Fruit fly (Drosophila melanogaster) whole organism, embryonic: ENCODE results near the gene Elp4.

Experiments
- Ada2b ChIP-seq: fragments of 200-800 bp; sonication (Bioruptor generic); IDR thresholded peaks from 2 replicates; pipeline ENCODE4 v1.3.6; 2022; ENCODE audit warnings: missing biosample characterization, missing genetic modification characterization
- Bdp1 ChIP-seq: fragments of 200-800 bp; sonication (Bioruptor generic); optimal IDR thresholded peaks from 3 replicates; lab custom pipeline; 2016; ENCODE audit warnings: missing biosample characterization, missing genetic modification characterization
- Bteb2 ChIP-seq: fragments of 200-800 bp; sonication (Bioruptor generic); optimal IDR thresholded peaks from 2 replicates; lab custom pipeline; 2016; ENCODE audit warnings: missing biosample characterization, missing genetic modification characterization
- CG10654 ChIP-seq: fragments of 200-800 bp; sonication (Bioruptor generic); optimal IDR thresholded peaks from 2 replicates; lab custom pipeline; 2016; ENCODE audit warnings: missing biosample characterization, missing genetic modification characterization
- CG1233 ChIP-seq: fragments of 200-800 bp; sonication (Bioruptor generic); optimal IDR thresholded peaks from 4 replicates; lab custom pipeline; 2018; ENCODE audit warnings: missing biosample characterization, mild to moderate bottlenecking, missing genetic modification characterization
- CG12744 ChIP-seq: fragments of 200-800 bp; sonication (Bioruptor generic); optimal IDR thresholded peaks from 2 replicates; lab custom pipeline; 2016; ENCODE audit warnings: missing biosample characterization, missing genetic modification characterization
- CG13424 ChIP-seq: fragments of 200-800 bp; sonication (Bioruptor generic); optimal IDR thresholded peaks from 2 replicates; lab custom pipeline; 2019; ENCODE audit warnings: missing biosample characterization, mild to moderate bottlenecking, missing genetic modification characterization, moderate library complexity
- CG13624 ChIP-seq: fragments of 200-800 bp; sonication (Bioruptor generic); optimal IDR thresholded peaks from 2 replicates; lab custom pipeline; 2016; ENCODE audit warnings: missing biosample characterization, missing genetic modification characterization
- CG15073 ChIP-seq: fragments of 200-800 bp; sonication (Bioruptor generic); optimal IDR thresholded peaks from 2 replicates; lab custom pipeline; 2016; ENCODE audit warnings: missing biosample characterization, missing genetic modification characterization
- CG1832 ChIP-seq: fragments of 200-800 bp; sonication (Bioruptor generic); optimal IDR thresholded peaks from 2 replicates; lab custom pipeline; 2017; ENCODE audit warnings: missing biosample characterization, mild to moderate bottlenecking, missing genetic modification characterization, inconsistent platforms
- CG2199 ChIP-seq: fragments of 200-800 bp; sonication (Bioruptor generic); IDR thresholded peaks from 3 replicates; pipeline ENCODE4 v1.3.6; 2022; ENCODE audit warnings: missing biosample characterization, missing genetic modification characterization
- CG3838 ChIP-seq: fragments of 200-800 bp; sonication (Bioruptor generic); optimal IDR thresholded peaks from 3 replicates; lab custom pipeline; 2016; ENCODE audit warnings: missing biosample characterization, missing genetic modification characterization
- CG42726 ChIP-seq: fragments of 200-800 bp; sonication (Bioruptor generic); IDR thresholded peaks from 2 replicates; pipeline ENCODE4 v1.3.6; 2022; ENCODE audit warnings: missing biosample characterization, missing genetic modification characterization; ENCODE audit not compliant: partially characterized antibody
- CG4404 ChIP-seq: fragments of 200-800 bp; sonication (Bioruptor generic); IDR thresholded peaks from 2 replicates; pipeline ENCODE4 v1.3.6; 2022; ENCODE audit warnings: missing biosample characterization, missing genetic modification characterization
- CG6254 ChIP-seq: fragments of 200-800 bp; sonication (Bioruptor generic); optimal IDR thresholded peaks from 3 replicates; lab custom pipeline; 2017; ENCODE audit warnings: mild to moderate bottlenecking, missing biosample characterization, missing genetic modification reagents, missing genetic modification characterization
- CG6683 ChIP-seq: fragments of 200-800 bp; sonication (Bioruptor generic); optimal IDR thresholded peaks from 2 replicates; lab custom pipeline; 2017; ENCODE audit warnings: missing biosample characterization, mild to moderate bottlenecking, missing genetic modification characterization, missing genetic modification reagents
- CG7556 ChIP-seq: fragments of 200-800 bp; sonication (Bioruptor generic); optimal IDR thresholded peaks from 2 replicates; lab custom pipeline; 2017; ENCODE audit warnings: missing biosample characterization, mild to moderate bottlenecking, missing genetic modification characterization
- Camta ChIP-seq: fragments of 200-800 bp; sonication (Bioruptor generic); optimal IDR thresholded peaks from 2 replicates; lab custom pipeline; 2016; ENCODE audit warnings: missing biosample characterization, missing genetic modification characterization
- Doc2 ChIP-seq: fragments of 200-800 bp; sonication (Bioruptor generic); IDR thresholded peaks from 2 replicates; pipeline ENCODE4 v1.3.6; 2022; ENCODE audit warnings: missing biosample characterization, missing genetic modification characterization
- Dp ChIP-seq: fragments of 200-800 bp; sonication (Bioruptor generic); optimal IDR thresholded peaks from 2 replicates; lab custom pipeline; 2018; ENCODE audit warnings: missing biosample characterization, mild to moderate bottlenecking, missing genetic modification characterization, moderate library complexity
- Eip74EF ChIP-seq, 2 experiments: fragments of 200-800 bp in 1 of 2; fragments of >200 bp in 1 of 2; sonication (Bioruptor generic) in 1 of 2; optimal IDR thresholded peaks; 2 replicates each; lab custom pipeline; 2017 to 2019; ENCODE audit warnings: missing biosample characterization in 2 of 2, missing genetic modification characterization in 2 of 2, mild to moderate bottlenecking in 1 of 2, moderate library complexity in 1 of 2
- Hr39 ChIP-seq: fragments of >200 bp; optimal IDR thresholded peaks from 2 replicates; lab custom pipeline; 2017
- Kr ChIP-seq: fragments of 200-800 bp; sonication (Bioruptor generic); optimal IDR thresholded peaks from 2 replicates; lab custom pipeline; 2017; ENCODE audit warnings: missing biosample characterization, mild to moderate bottlenecking, missing genetic modification characterization
- Mad ChIP-seq: fragments of 200-800 bp; sonication (Bioruptor generic); optimal IDR thresholded peaks from 2 replicates; lab custom pipeline; 2016; ENCODE audit warnings: missing biosample characterization, missing genetic modification characterization
- Max ChIP-seq: fragments of 200-800 bp; sonication (Bioruptor generic); optimal IDR thresholded peaks from 2 replicates; lab custom pipeline; 2016; ENCODE audit warnings: missing biosample characterization, mild to moderate bottlenecking, missing genetic modification characterization
- Mrtf ChIP-seq: fragments of 200-800 bp; sonication (Bioruptor generic); IDR thresholded peaks from 3 replicates; pipeline ENCODE4 v1.3.6; 2022; ENCODE audit warnings: missing biosample characterization, missing genetic modification characterization
- Nf-YB ChIP-seq: fragments of 200-800 bp; sonication (Bioruptor generic); optimal IDR thresholded peaks from 3 replicates; lab custom pipeline; 2019; ENCODE audit warnings: missing biosample characterization, mild to moderate bottlenecking, missing genetic modification characterization, moderate library complexity
- Oaz ChIP-seq: fragments of 200-800 bp; sonication (Bioruptor generic); IDR thresholded peaks from 2 replicates; pipeline ENCODE4 v1.3.6; 2022; ENCODE audit warnings: missing biosample characterization, missing genetic modification characterization
- Ravus ChIP-seq: fragments of 200-800 bp; sonication (Bioruptor generic); IDR thresholded peaks from 2 replicates; pipeline ENCODE4 v1.3.6; 2022; ENCODE audit warnings: missing biosample characterization, missing genetic modification characterization
- Side ChIP-seq: fragments of 200-800 bp; sonication (Bioruptor generic); optimal IDR thresholded peaks from 2 replicates; lab custom pipeline; 2016; ENCODE audit warnings: missing biosample characterization, missing genetic modification characterization
- aop ChIP-seq: fragments of 200-800 bp; sonication (Bioruptor generic); IDR thresholded peaks from 2 replicates; pipeline ENCODE4 v1.3.6; 2022; ENCODE audit warnings: missing biosample characterization, missing genetic modification characterization
- ap ChIP-seq: fragments of 200-800 bp; sonication (Bioruptor generic); IDR thresholded peaks from 2 replicates; pipeline ENCODE4 v1.3.6; 2022; ENCODE audit warnings: missing biosample characterization, missing genetic modification characterization
- az2 ChIP-seq: fragments of 200-800 bp; sonication (Bioruptor generic); optimal IDR thresholded peaks from 3 replicates; lab custom pipeline; 2016; ENCODE audit warnings: missing biosample characterization, missing genetic modification characterization
- bigmax ChIP-seq: fragments of 200-800 bp; sonication (Bioruptor generic); optimal IDR thresholded peaks from 2 replicates; lab custom pipeline; 2018; ENCODE audit warnings: missing biosample characterization, mild to moderate bottlenecking, missing genetic modification characterization
- crol ChIP-seq: fragments of 200-800 bp; sonication (Bioruptor generic); IDR thresholded peaks from 2 replicates; pipeline ENCODE4 v1.3.6; 2022; ENCODE audit warnings: missing biosample characterization, missing genetic modification characterization
- ewg ChIP-seq: fragments of 200-800 bp; sonication (Bioruptor generic); optimal IDR thresholded peaks from 3 replicates; lab custom pipeline; 2017; ENCODE audit warnings: mild to moderate bottlenecking, missing biosample characterization, missing genetic modification reagents, missing genetic modification characterization
- ftz-f1 ChIP-seq: fragments of 200-800 bp; sonication (Bioruptor generic); optimal IDR thresholded peaks from 2 replicates; lab custom pipeline; 2016; ENCODE audit warnings: missing biosample characterization, missing genetic modification characterization
- gro ChIP-seq: fragments of 200-800 bp; sonication (Bioruptor generic); optimal IDR thresholded peaks from 2 replicates; lab custom pipeline; 2016; ENCODE audit warnings: missing biosample characterization, missing genetic modification characterization
- gsb ChIP-seq: fragments of 200-800 bp; sonication (Bioruptor generic); IDR thresholded peaks from 2 replicates; pipeline ENCODE4 v1.3.6; 2022; ENCODE audit warnings: missing biosample characterization, missing genetic modification characterization
- kni ChIP-seq: fragments of 200-800 bp; sonication (Bioruptor generic); optimal IDR thresholded peaks from 3 replicates; lab custom pipeline; 2017; ENCODE audit warnings: mild to moderate bottlenecking, missing biosample characterization, missing genetic modification reagents, missing genetic modification characterization
- lola ChIP-seq, 3 experiments: fragments of >200 bp in 2 of 3; fragments of 200-800 bp in 1 of 3; sonication (Bioruptor generic) in 1 of 3; optimal IDR thresholded peaks; 2 replicates each; lab custom pipeline; 2017 to 2019; ENCODE audit warnings: missing biosample characterization in 3 of 3, missing genetic modification characterization in 3 of 3, mild to moderate bottlenecking in 1 of 3, moderate library complexity in 1 of 3
- pb ChIP-seq: fragments of 200-800 bp; sonication (Bioruptor generic); optimal IDR thresholded peaks from 3 replicates; lab custom pipeline; 2016; ENCODE audit warnings: missing biosample characterization, missing genetic modification characterization
- pfk ChIP-seq: fragments of 200-800 bp; sonication (Bioruptor generic); optimal IDR thresholded peaks from 2 replicates; lab custom pipeline; 2018; ENCODE audit warnings: missing biosample characterization, mild to moderate bottlenecking, missing genetic modification characterization, moderate library complexity
- pho ChIP-seq: fragments of 200-800 bp; sonication (Bioruptor generic); optimal IDR thresholded peaks from 2 replicates; lab custom pipeline; 2016; ENCODE audit warnings: missing biosample characterization, missing genetic modification characterization
- rib ChIP-seq: fragments of 200-800 bp; sonication (Bioruptor generic); IDR thresholded peaks from 2 replicates; pipeline ENCODE4 v1.3.6; 2022; ENCODE audit warnings: missing biosample characterization, missing genetic modification characterization
- shn ChIP-seq: fragments of 200-800 bp; sonication (Bioruptor generic); optimal IDR thresholded peaks from 3 replicates; lab custom pipeline; 2016; ENCODE audit warnings: missing biosample characterization, missing genetic modification characterization
- slp2 ChIP-seq: fragments of 200-800 bp; sonication (Bioruptor generic); optimal IDR thresholded peaks from 2 replicates; lab custom pipeline; 2016; ENCODE audit warnings: missing biosample characterization, missing genetic modification characterization
- ssp ChIP-seq: fragments of 200-800 bp; sonication (Bioruptor generic); IDR thresholded peaks from 2 replicates; pipeline ENCODE4 v1.3.6; 2022; ENCODE audit warnings: missing biosample characterization, missing genetic modification characterization
- tin ChIP-seq: fragments of 200-800 bp; sonication (Bioruptor generic); optimal IDR thresholded peaks from 3 replicates; lab custom pipeline; 2016; ENCODE audit warnings: missing biosample characterization, missing genetic modification characterization
- tio ChIP-seq: fragments of 200-800 bp; sonication (Bioruptor generic); optimal IDR thresholded peaks from 2 replicates; lab custom pipeline; 2017; ENCODE audit warnings: missing biosample characterization, missing genetic modification characterization, inconsistent platforms
- wor ChIP-seq: fragments of 200-800 bp; sonication (Bioruptor generic); IDR thresholded peaks from 2 replicates; pipeline ENCODE4 v1.3.6; 2022; ENCODE audit warnings: missing biosample characterization, missing genetic modification characterization
- yki ChIP-seq: fragments of >200 bp; optimal IDR thresholded peaks from 3 replicates; lab custom pipeline; 2018

The Elp4 gene

dm6 chr2L:5476699-5477098, 47.2 kb upstream of the Elp4 start (continued):
- TF ChIP-seq Nf-YB (peak; percentile 27), Mrtf (GFP tag; lab: Robert Waterston, UW) (peak; percentile 66; the same call in 2 of the 3 replicates), ssp (GFP tag; lab: Robert Waterston, UW) (peak; percentile 71), ap (peak; percentile 81), pho (GFP tag; lab: Kevin White, UChicago) (peak; percentile 0), CG7556 (GFP tag; lab: Kevin White, UChicago) (peak; percentile 78), aop (0 out of 2 replicates have a peak, but pooled peaks have one; percentile 39), CG13424 (tag; lab: Kevin White, UChicago) (peak; percentile 86), CG1233 (GFP tag; lab: Kevin White, UChicago) (peak; percentile 60), lola (GFP tag; optimal IDR thresholded peaks at IDR 0.05; lab: Kevin White, UChicago) (peak in 1 of 3 experiments; percentile 92), yki (lab: Kevin White, UChicago) (no peak), CG6683 (GFP tag; lab: Kevin White, UChicago) (no peak), CG15073 (GFP tag; lab: Kevin White, UChicago) (peak; percentile 57), CG10654 (GFP tag; lab: Kevin White, UChicago) (peak; percentile 78), CG1832 (no peak), crol (GFP tag; lab: Robert Waterston, UW) (peak; percentile 42; the same call in 1 of the 2 replicates), tin (GFP tag; lab: Kevin White, UChicago) (peak; percentile 89), CG4404 (GFP tag; lab: Robert Waterston, UW) (peak; percentile 91), Mad (GFP tag; lab: Kevin White, UChicago) (peak; percentile 37), Bteb2 (GFP tag; lab: Kevin White, UChicago) (peak; percentile 22), pb (GFP tag; lab: Kevin White, UChicago) (peak; percentile 79), Doc2 (GFP tag; lab: Robert Waterston, UW) (0 out of 2 replicates have a peak, but pooled peaks have one; percentile 31), gsb (GFP tag; lab: Robert Waterston, UW) (peak; percentile 41; the same call in 1 of the 2 replicates), shn (GFP tag; lab: Kevin White, UChicago) (peak; percentile 87), Dp (GFP tag; lab: Kevin White, UChicago) (no peak), CG3838 (GFP tag; lab: Kevin White, UChicago) (peak; percentile 16), Side (peak; percentile 93), Max (GFP tag; lab: Kevin White, UChicago) (peak; percentile 64), tio (GFP tag; lab: Kevin White, UChicago) (peak; percentile 85), CG6254 (GFP tag; lab: Kevin White, UChicago) (peak; percentile 53), rib (GFP tag; lab: Robert Waterston, UW) (no peak), CG42726 (GFP tag; lab: Robert Waterston, UW) (no peak), ftz-f1 (GFP tag; lab: Kevin White, UChicago) (no peak), Camta (GFP tag; lab: Kevin White, UChicago) (peak; percentile 92), CG12744 (GFP tag; lab: Kevin White, UChicago) (peak; percentile 57), Hr39 (lab: Kevin White, UChicago) (no peak), Ravus (no peak; the same call in 1 of the 2 replicates), ewg (GFP tag; lab: Kevin White, UChicago) (peak; percentile 58), wor (GFP tag; lab: Robert Waterston, UW) (peak; percentile 66), Eip74EF (GFP tag; optimal IDR thresholded peaks at IDR 0.05; lab: Kevin White, UChicago) (peak in 1 of 2 experiments; percentile 23), slp2 (peak; percentile 94), az2 (GFP tag; lab: Kevin White, UChicago) (peak; percentile 73), Kr (GFP tag; lab: Kevin White, UChicago) (peak; percentile 60), CG2199 (GFP tag; lab: Robert Waterston, UW) (peak; percentile 83; the same call in 2 of the 3 replicates), pfk (GFP tag; lab: Kevin White, UChicago) (no peak), kni (GFP tag; lab: Kevin White, UChicago) (peak; percentile 18), bigmax (no peak), gro (GFP tag; lab: Kevin White, UChicago) (peak; percentile 55), Bdp1 (GFP tag; lab: Kevin White, UChicago) (peak; percentile 76), Ada2b (GFP tag; lab: Robert Waterston, UW) (peak; percentile 79), Oaz (peak; percentile 64), CG13624 (GFP tag; lab: Kevin White, UChicago) (peak; percentile 57)
